Worm (Caenorhabditis elegans) whole organism, L4/young adult: Measurements from ENCODE around the gene W08E12.8.
"Not testable (repeated sequence)": the region's sequence is repeated elsewhere in the genome, so short reads cannot be mapped to it uniquely, and the experiment has no call there.

ENCODE experiments used
- W03F9.2 ChIP-seq: fragments of 150-350 bp; optimal IDR thresholded peaks from 2 replicates; lab custom pipeline; 2014; ENCODE audit warnings: missing biosample characterization, missing genetic modification characterization
- dao-5 ChIP-seq: sonication (generic microtip); optimal IDR thresholded peaks from 2 replicates; lab custom pipeline; 2016; ENCODE audit warnings: missing genotype, missing genetic modification characterization, moderate library complexity, missing compliant biosample characterization
- him-1 ChIP-seq: sonication (generic microtip); optimal IDR thresholded peaks from 2 replicates; lab custom pipeline; 2016; ENCODE audit warnings: missing genotype, missing genetic modification reagents, missing genetic modification characterization, missing compliant biosample characterization

The W08E12.8 gene

DNA sequence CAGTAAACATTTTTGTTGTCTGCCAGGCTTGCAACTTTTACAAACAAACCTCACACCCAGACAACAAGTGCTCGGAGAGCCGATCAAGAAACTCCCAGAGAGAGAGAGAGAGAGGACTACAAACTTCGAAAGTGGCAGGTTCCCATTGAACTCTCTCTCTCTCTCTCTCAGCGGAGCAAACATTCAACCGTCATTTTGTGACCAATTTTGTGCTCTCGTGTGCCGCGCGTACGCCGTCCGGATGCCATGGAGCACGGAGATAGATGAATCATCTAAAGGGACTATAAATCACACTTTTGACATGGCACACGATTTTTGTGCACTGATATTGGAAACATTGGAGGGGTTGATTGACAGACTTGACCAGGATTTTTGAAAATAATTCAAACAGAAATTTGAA lies 16.7 kb downstream of the W08E12.8 start:
- TF ChIP-seq him-1 (tag; lab: Kevin White, UChicago) (no peak), dao-5 (tag; lab: Kevin White, UChicago) (no peak), W03F9.2 (tag; lab: Kevin White, UChicago) (no peak)

- no peak for TF ChIP-seq W03F9.2 (tag; lab: Kevin White, UChicago)
- TF ChIP-seq him-1 (tag; lab: Kevin White, UChicago): no peak
- TF ChIP-seq dao-5 (tag; lab: Kevin White, UChicago): no peak
Observed at ce11 chrIV:3310662-3311219, 18.6 kb downstream of the W08E12.8 start.

ce11 chrIV:3311243-3311642 lies 19.1 kb downstream of the W08E12.8 start, which contains the start of gene zip-11:
Gene zip-11 (plus strand): TSS chrIV:3311276.
- TF ChIP-seq dao-5 (tag; lab: Kevin White, UChicago) (no peak), W03F9.2 (tag; lab: Kevin White, UChicago) (no peak), him-1 (tag; lab: Kevin White, UChicago) (no peak)

ce11 chrIV:3331758-3332157 lies 39.6 kb downstream of the W08E12.8 start, which contains the start of gene F42A6.5:
Gene F42A6.5 (minus strand): TSS chrIV:3331858.
- TF ChIP-seq W03F9.2, him-1, dao-5 (tag; lab: Kevin White, UChicago): not testable (repeated sequence)

ce11 chrIV:3336585-3336984 lies 44.4 kb downstream of the W08E12.8 start, which contains the start of gene F42A6.6:
Gene F42A6.6 (minus strand): TSS chrIV:3336873.
- TF ChIP-seq him-1 (tag; lab: Kevin White, UChicago): no peak
- peak; percentile 20 for TF ChIP-seq W03F9.2 (tag; lab: Kevin White, UChicago)

DNA sequence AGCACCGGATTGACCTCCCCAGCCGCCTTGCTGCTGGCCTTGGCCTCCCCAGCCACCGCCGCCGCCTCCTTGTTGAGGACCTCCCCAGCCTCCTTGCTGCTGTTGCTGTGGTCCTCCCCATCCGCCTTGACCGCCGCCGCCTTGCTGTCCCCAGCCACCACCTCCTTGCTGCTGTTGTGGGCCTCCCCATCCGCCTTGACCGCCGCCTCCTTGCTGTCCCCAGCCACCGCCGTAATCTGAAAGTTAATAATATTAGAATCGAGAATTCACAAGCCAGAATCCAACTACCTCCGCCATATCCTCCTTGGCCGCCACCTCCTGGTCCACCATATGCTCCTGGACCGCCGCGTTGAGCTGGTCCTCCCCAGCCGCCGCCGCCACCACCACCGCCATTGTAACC lies 45.1 kb downstream of the W08E12.8 start:
- no peak for TF ChIP-seq W03F9.2 (tag; lab: Kevin White, UChicago)
- no peak for TF ChIP-seq him-1 (tag; lab: Kevin White, UChicago)
- TF ChIP-seq dao-5 (tag; lab: Kevin White, UChicago): no peak

DNA sequence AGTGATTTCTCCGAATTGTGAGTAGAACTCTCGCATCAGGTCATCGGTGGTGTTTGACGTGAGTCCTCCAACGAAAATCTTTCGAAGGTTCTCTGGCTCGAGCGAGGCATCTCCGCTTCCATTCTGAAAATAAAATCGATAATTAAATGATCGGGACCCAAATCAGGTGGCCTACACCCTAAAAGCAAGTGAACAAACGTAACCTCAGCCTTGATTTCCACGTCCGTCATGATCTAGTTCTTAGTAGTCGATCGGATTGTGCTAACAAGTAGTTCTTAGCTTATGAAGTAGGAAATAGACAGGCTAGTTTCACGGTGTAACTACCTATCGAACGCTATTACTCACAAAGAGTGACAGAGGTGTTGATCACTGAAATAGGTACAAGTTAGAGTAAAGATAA lies 46.0 kb downstream of the W08E12.8 start:
- no peak for TF ChIP-seq him-1 (tag; lab: Kevin White, UChicago)
- no peak for TF ChIP-seq dao-5 (tag; lab: Kevin White, UChicago)
- no peak for TF ChIP-seq W03F9.2 (tag; lab: Kevin White, UChicago)

DNA sequence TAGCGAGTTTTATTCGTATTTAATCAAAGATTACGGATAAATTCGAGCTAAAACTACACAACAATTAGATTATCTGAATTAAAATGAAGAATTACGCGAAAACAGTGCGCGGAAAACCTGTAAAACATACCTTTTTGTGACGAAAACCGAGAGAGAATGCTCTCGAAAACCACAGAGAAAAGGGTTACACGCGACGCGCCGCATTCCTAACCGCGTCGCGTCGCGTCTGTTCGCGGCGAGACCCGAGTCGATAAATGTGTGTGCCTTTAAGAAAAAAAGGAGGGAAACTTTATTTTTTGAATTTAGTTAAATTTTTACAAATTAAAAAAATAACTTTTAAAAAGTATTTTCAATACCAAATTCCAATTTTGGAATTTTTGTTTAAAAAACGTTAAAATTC lies 46.5 kb downstream of the W08E12.8 start, which contains the start of gene hrpa-1:
hrpa-1 (minus strand) TSS at position 192 of the 400 bp plus-strand sequence.
- no peak for TF ChIP-seq dao-5 (tag; lab: Kevin White, UChicago)
- TF ChIP-seq W03F9.2 (tag; lab: Kevin White, UChicago): peak; percentile 78
- TF ChIP-seq him-1 (tag; lab: Kevin White, UChicago): peak; percentile 47

ce11 chrIV:3341170-3341569 lies 49.0 kb downstream of the W08E12.8 start, which contains the start of gene F42A6.2:
Gene F42A6.2 (plus strand): TSS chrIV:3341470.
- no peak for TF ChIP-seq him-1 (tag; lab: Kevin White, UChicago)
- TF ChIP-seq W03F9.2 (tag; lab: Kevin White, UChicago): no peak
- no peak for TF ChIP-seq dao-5 (tag; lab: Kevin White, UChicago)
